Worm (Caenorhabditis elegans) whole organism, L3 larva: ENCODE results near the gene srv-5.

ENCODE experiments used
- R02D3.7 ChIP-seq: fragments of 150-350 bp; optimal IDR thresholded peaks from 2 replicates; lab custom pipeline; 2014; ENCODE audit warnings: missing biosample characterization, missing genetic modification characterization
- ZK546.5 ChIP-seq: sonication (generic microtip); optimal IDR thresholded peaks from 2 replicates; lab custom pipeline; 2017; ENCODE audit warnings: missing biosample characterization, missing genetic modification characterization
- aly-2 ChIP-seq: fragments of 150-350 bp; optimal IDR thresholded peaks from 2 replicates; lab custom pipeline; 2014; ENCODE audit warnings: missing biosample characterization, missing genetic modification characterization
- ama-1 ChIP-seq: fragments of 150-350 bp; optimal IDR thresholded peaks from 2 replicates; lab custom pipeline; 2018
- ceh-16 ChIP-seq: sonication (generic microtip); optimal IDR thresholded peaks from 2 replicates; lab custom pipeline; 2017; ENCODE audit warnings: missing biosample characterization, missing genetic modification characterization
- ceh-28 ChIP-seq: fragments of 150-350 bp; optimal IDR thresholded peaks from 2 replicates; lab custom pipeline; 2014; ENCODE audit warnings: missing biosample characterization, missing genetic modification reagents, missing genetic modification characterization
- ceh-82 ChIP-seq: fragments of 150-350 bp; optimal IDR thresholded peaks from 2 replicates; lab custom pipeline; 2014; ENCODE audit warnings: missing biosample characterization, missing genetic modification characterization
- ceh-9 ChIP-seq: sonication (generic microtip); optimal IDR thresholded peaks from 2 replicates; lab custom pipeline; 2018; ENCODE audit warnings: missing biosample characterization, missing genetic modification characterization
- daf-12 ChIP-seq: fragments of 150-350 bp; optimal IDR thresholded peaks from 2 replicates; lab custom pipeline; 2014; ENCODE audit warnings: missing biosample characterization, missing genetic modification reagents, missing genetic modification characterization
- egl-27 ChIP-seq: sonication (generic microtip); optimal IDR thresholded peaks from 4 replicates; lab custom pipeline; 2017; ENCODE audit warnings: missing biosample characterization, missing genetic modification reagents, missing genetic modification characterization
- egl-5 ChIP-seq: fragments of 150-350 bp; optimal IDR thresholded peaks from 2 replicates; lab custom pipeline; 2017; ENCODE audit warnings: missing biosample characterization, missing genetic modification reagents, missing genetic modification characterization, inconsistent platforms
- elt-1 ChIP-seq: fragments of 150-350 bp; optimal IDR thresholded peaks from 2 replicates; lab custom pipeline; 2014; ENCODE audit warnings: missing biosample characterization, missing genetic modification characterization
- elt-2 ChIP-seq: sonication (generic microtip); optimal IDR thresholded peaks from 2 replicates; lab custom pipeline; 2016; ENCODE audit warnings: missing genetic modification reagents, mild to moderate bottlenecking, missing genetic modification characterization, missing compliant biosample characterization
- elt-3 ChIP-seq, 3 experiments: fragments of 150-350 bp in 1 of 3; sonication (generic microtip) in 2 of 3; optimal IDR thresholded peaks; 2 replicates in 2 of 3; 4 replicates in 1 of 3; lab custom pipeline; 2014 to 2017; ENCODE audit warnings: missing biosample characterization in 3 of 3, missing genetic modification characterization in 3 of 3
- eor-1 ChIP-seq, 2 experiments: fragments of 150-350 bp; optimal IDR thresholded peaks; 2 replicates each; lab custom pipeline; 2014 to 2018; ENCODE audit warnings: missing biosample characterization in 2 of 2, missing genetic modification characterization in 2 of 2
- fkh-10 ChIP-seq: sonication (generic microtip); optimal IDR thresholded peaks from 2 replicates; lab custom pipeline; 2017; ENCODE audit warnings: missing biosample characterization, missing genetic modification reagents, missing genetic modification characterization
- fkh-2 ChIP-seq: fragments of 150-350 bp; optimal IDR thresholded peaks from 2 replicates; lab custom pipeline; 2014; ENCODE audit warnings: missing biosample characterization, missing genetic modification reagents, missing genetic modification characterization
- fos-1 ChIP-seq: fragments of 150-350 bp; optimal IDR thresholded peaks from 2 replicates; lab custom pipeline; 2014; ENCODE audit warnings: missing biosample characterization, missing genetic modification characterization
- hmg-11 ChIP-seq: sonication (generic microtip); optimal IDR thresholded peaks from 2 replicates; lab custom pipeline; 2016; ENCODE audit warnings: missing genetic modification characterization, missing compliant biosample characterization
- jun-1 ChIP-seq: fragments of 150-350 bp; optimal IDR thresholded peaks from 2 replicates; lab custom pipeline; 2014; ENCODE audit warnings: missing biosample characterization, missing genetic modification reagents, missing genetic modification characterization
- lin-15B ChIP-seq: fragments of 150-350 bp; optimal IDR thresholded peaks from 2 replicates; lab custom pipeline; 2014; ENCODE audit warnings: missing biosample characterization, missing genetic modification characterization
- lin-39 ChIP-seq: fragments of 150-350 bp; optimal IDR thresholded peaks from 2 replicates; lab custom pipeline; 2018; ENCODE audit warnings: missing biosample characterization, missing genetic modification reagents, missing genetic modification characterization
- lsy-12 ChIP-seq: sonication (generic microtip); optimal IDR thresholded peaks from 2 replicates; lab custom pipeline; 2016; ENCODE audit warnings: mild to moderate bottlenecking, missing genetic modification characterization, missing compliant biosample characterization
- mdl-1 ChIP-seq: fragments of 150-350 bp; optimal IDR thresholded peaks from 2 replicates; lab custom pipeline; 2014; ENCODE audit warnings: missing biosample characterization, missing genetic modification characterization
- mml-1 ChIP-seq: fragments of 150-350 bp; sonication (generic microtip); optimal IDR thresholded peaks from 3 replicates; lab custom pipeline; 2014; ENCODE audit warnings: missing biosample characterization, missing genetic modification characterization
- nfya-1 ChIP-seq: sonication (generic microtip); optimal IDR thresholded peaks from 2 replicates; lab custom pipeline; 2017; ENCODE audit warnings: missing genetic modification characterization, mild to moderate bottlenecking, missing compliant biosample characterization, antibody characterized with exemption, moderate library complexity; ENCODE audit not compliant: insufficient read depth
- nhr-11 ChIP-seq: fragments of 150-350 bp; optimal IDR thresholded peaks from 2 replicates; lab custom pipeline; 2014; ENCODE audit warnings: missing biosample characterization, missing genetic modification characterization
- nhr-12 ChIP-seq: fragments of 150-350 bp; optimal IDR thresholded peaks from 2 replicates; lab custom pipeline; 2014; ENCODE audit warnings: missing biosample characterization, missing genetic modification characterization
- nhr-23 ChIP-seq: fragments of 150-350 bp; optimal IDR thresholded peaks from 2 replicates; lab custom pipeline; 2014; ENCODE audit warnings: missing biosample characterization, missing genetic modification reagents, missing genetic modification characterization
- nhr-237 ChIP-seq: fragments of 150-350 bp; optimal IDR thresholded peaks from 2 replicates; lab custom pipeline; 2014; ENCODE audit warnings: missing biosample characterization, missing genetic modification characterization
- nhr-25 ChIP-seq: sonication (generic microtip); optimal IDR thresholded peaks from 2 replicates; lab custom pipeline; 2017; ENCODE audit warnings: missing biosample characterization, missing genetic modification characterization
- nhr-28 ChIP-seq: fragments of 150-350 bp; optimal IDR thresholded peaks from 2 replicates; lab custom pipeline; 2014; ENCODE audit warnings: missing biosample characterization, missing genetic modification characterization
- nhr-43 ChIP-seq: sonication (generic microtip); optimal IDR thresholded peaks from 2 replicates; lab custom pipeline; 2016; ENCODE audit warnings: mild to moderate bottlenecking, missing genetic modification characterization, missing compliant biosample characterization; ENCODE audit not compliant: poor library complexity, severe bottlenecking
- nhr-67 ChIP-seq: fragments of 150-350 bp; optimal IDR thresholded peaks from 2 replicates; lab custom pipeline; 2014; ENCODE audit warnings: missing biosample characterization, missing genetic modification characterization
- nhr-76 ChIP-seq: fragments of 150-350 bp; sonication (generic microtip); optimal IDR thresholded peaks from 5 replicates; lab custom pipeline; 2014; ENCODE audit warnings: missing biosample characterization, missing genetic modification characterization
- nhr-77 ChIP-seq: fragments of 150-350 bp; optimal IDR thresholded peaks from 2 replicates; lab custom pipeline; 2014; ENCODE audit warnings: missing biosample characterization, missing genetic modification characterization
- pha-4 ChIP-seq: fragments of 150-350 bp; optimal IDR thresholded peaks from 2 replicates; lab custom pipeline; 2014; ENCODE audit warnings: missing biosample characterization, missing genetic modification reagents, missing genetic modification characterization
- pqm-1 ChIP-seq: fragments of 150-350 bp; optimal IDR thresholded peaks from 2 replicates; lab custom pipeline; 2017; ENCODE audit warnings: missing biosample characterization, missing genetic modification characterization, inconsistent platforms
- sea-2 ChIP-seq: fragments of 150-350 bp; sonication (generic microtip); optimal IDR thresholded peaks from 4 replicates; lab custom pipeline; 2014; ENCODE audit warnings: missing biosample characterization, missing genetic modification reagents, missing genetic modification characterization
- skn-1 ChIP-seq: fragments of 150-350 bp; optimal IDR thresholded peaks from 2 replicates; lab custom pipeline; 2014; ENCODE audit warnings: missing biosample characterization, missing genetic modification characterization
- snpc-4 ChIP-seq: fragments of 150-350 bp; optimal IDR thresholded peaks from 2 replicates; lab custom pipeline; 2014; ENCODE audit warnings: missing biosample characterization, missing genetic modification characterization
- tbx-2 ChIP-seq: sonication (generic microtip); optimal IDR thresholded peaks from 2 replicates; lab custom pipeline; 2016; ENCODE audit warnings: mild to moderate bottlenecking, missing genetic modification characterization, missing compliant biosample characterization
- unc-39 ChIP-seq: sonication (generic microtip); optimal IDR thresholded peaks from 4 replicates; lab custom pipeline; 2017; ENCODE audit warnings: missing biosample characterization, missing genetic modification characterization
- unc-62 ChIP-seq: fragments of 150-350 bp; sonication (generic microtip); optimal IDR thresholded peaks from 4 replicates; lab custom pipeline; 2014; ENCODE audit warnings: missing biosample characterization, missing genetic modification reagents, missing genetic modification characterization
- zag-1 ChIP-seq: fragments of 150-350 bp; optimal IDR thresholded peaks from 2 replicates; lab custom pipeline; 2014; ENCODE audit warnings: missing biosample characterization, missing genetic modification characterization
- ztf-11 ChIP-seq: fragments of 150-350 bp; optimal IDR thresholded peaks from 2 replicates; lab custom pipeline; 2014; ENCODE audit warnings: missing biosample characterization, missing genetic modification characterization
- ztf-4 ChIP-seq: fragments of 150-350 bp; optimal IDR thresholded peaks from 2 replicates; lab custom pipeline; 2014; ENCODE audit warnings: missing biosample characterization, missing genetic modification characterization

Gene srv-5

ce11 chrX:4222779-4223387 lies 29.3 kb upstream of the srv-5 start:
- TF ChIP-seq nhr-76 (tag; lab: Kevin White, UChicago) = no peak
- no peak for TF ChIP-seq nhr-77 (tag; lab: Kevin White, UChicago)
- TF ChIP-seq nhr-237 = no peak
- TF ChIP-seq elt-2 (tag; lab: Kevin White, UChicago) = peak; percentile 66
- no peak for TF ChIP-seq nhr-28
- peak; percentile 54 for TF ChIP-seq aly-2 (tag; lab: Kevin White, UChicago)
- peak; percentile 73 for TF ChIP-seq ceh-28
- no peak for TF ChIP-seq egl-5 (tag; lab: Kevin White, UChicago)
- TF ChIP-seq fkh-10 = no peak
- TF ChIP-seq pqm-1 = peak; percentile 5
- TF ChIP-seq zag-1 (tag; lab: Kevin White, UChicago) = peak; percentile 78
- TF ChIP-seq ztf-11 (tag; lab: Kevin White, UChicago) = no peak
- no peak for TF ChIP-seq skn-1
- peak; percentile 85 for TF ChIP-seq lsy-12 (tag; lab: Kevin White, UChicago)
- TF ChIP-seq nfya-1 (tag; lab: Kevin White, UChicago) = peak; percentile 75
- TF ChIP-seq hmg-11 (tag; lab: Kevin White, UChicago) = peak; percentile 97
- TF ChIP-seq ztf-4 (tag; lab: Kevin White, UChicago) = no peak
- no peak for TF ChIP-seq ceh-16 (tag; lab: Kevin White, UChicago)
- TF ChIP-seq eor-1 (tag; optimal IDR thresholded peaks at IDR 0.05; lab: Kevin White, UChicago) = no peak
- peak; percentile 80 for TF ChIP-seq nhr-23 (tag; lab: Kevin White, UChicago)
- no peak for TF ChIP-seq sea-2
- no peak for TF ChIP-seq egl-27 (tag; lab: Kevin White, UChicago)
- TF ChIP-seq unc-62 (GFP tag; lab: Kevin White, UChicago) = no peak
- TF ChIP-seq nhr-67 (tag; lab: Kevin White, UChicago) = no peak
- peak; percentile 32 for TF ChIP-seq elt-1 (tag; lab: Kevin White, UChicago)
- TF ChIP-seq ceh-82 = peak; percentile 54
- no peak for TF ChIP-seq nhr-12 (tag; lab: Kevin White, UChicago)
- no peak for TF ChIP-seq elt-3 (tag; optimal IDR thresholded peaks at IDR 0.05; lab: Kevin White, UChicago)
- TF ChIP-seq ZK546.5 = no peak
- no peak for TF ChIP-seq fos-1
- peak; percentile 51 for TF ChIP-seq snpc-4 (tag; lab: Kevin White, UChicago)
- no peak for TF ChIP-seq mml-1 (tag; lab: Kevin White, UChicago)
- TF ChIP-seq pha-4 = no peak
- no peak for TF ChIP-seq daf-12 (tag; lab: Kevin White, UChicago)
- TF ChIP-seq ama-1 (lab: Kevin White, UChicago) = peak; percentile 62
- no peak for TF ChIP-seq unc-39 (tag; lab: Kevin White, UChicago)
- TF ChIP-seq nhr-25 (tag; lab: Kevin White, UChicago) = peak; percentile 85
- no peak for TF ChIP-seq fkh-2 (tag; lab: Kevin White, UChicago)
- TF ChIP-seq R02D3.7 (tag; lab: Kevin White, UChicago) = peak; percentile 51
- no peak for TF ChIP-seq ceh-9 (tag; lab: Kevin White, UChicago)
- TF ChIP-seq mdl-1 (tag; lab: Kevin White, UChicago) = peak; percentile 47
- no peak for TF ChIP-seq nhr-11 (tag; lab: Kevin White, UChicago)
- no peak for TF ChIP-seq lin-39 (tag; lab: Kevin White, UChicago)
- peak; percentile 82 for TF ChIP-seq tbx-2 (tag; lab: Kevin White, UChicago)
- no peak for TF ChIP-seq lin-15B (tag; lab: Kevin White, UChicago)
- TF ChIP-seq jun-1 (tag; lab: Kevin White, UChicago) = peak; percentile 64
- TF ChIP-seq nhr-43 (tag; lab: Kevin White, UChicago) = peak; percentile 70
- TF ChIP-seq, all 47 proteins: peak for 19
